Worm (Caenorhabditis elegans) whole organism, L3 larva: ENCODE data around the gene T02B11.6.
"Not testable (repeated sequence)": the region's sequence is repeated elsewhere in the genome, so short reads cannot be mapped to it uniquely, and the experiment has no call there.

Experiments
- ZK546.5 ChIP-seq: sonication (generic microtip); optimal IDR thresholded peaks from 2 replicates; lab custom pipeline; 2017; ENCODE audit warnings: missing biosample characterization, missing genetic modification characterization
- ceh-16 ChIP-seq: sonication (generic microtip); optimal IDR thresholded peaks from 2 replicates; lab custom pipeline; 2017; ENCODE audit warnings: missing biosample characterization, missing genetic modification characterization
- ceh-82 ChIP-seq: fragments of 150-350 bp; optimal IDR thresholded peaks from 2 replicates; lab custom pipeline; 2014; ENCODE audit warnings: missing biosample characterization, missing genetic modification characterization
- egl-27 ChIP-seq: sonication (generic microtip); optimal IDR thresholded peaks from 4 replicates; lab custom pipeline; 2017; ENCODE audit warnings: missing biosample characterization, missing genetic modification reagents, missing genetic modification characterization
- egl-5 ChIP-seq: fragments of 150-350 bp; optimal IDR thresholded peaks from 2 replicates; lab custom pipeline; 2017; ENCODE audit warnings: missing biosample characterization, missing genetic modification reagents, missing genetic modification characterization, inconsistent platforms
- elt-1 ChIP-seq: fragments of 150-350 bp; optimal IDR thresholded peaks from 2 replicates; lab custom pipeline; 2014; ENCODE audit warnings: missing biosample characterization, missing genetic modification characterization
- elt-3 ChIP-seq, 3 experiments: fragments of 150-350 bp in 1 of 3; sonication (generic microtip) in 2 of 3; optimal IDR thresholded peaks; 2 replicates in 2 of 3; 4 replicates in 1 of 3; lab custom pipeline; 2014 to 2017; ENCODE audit warnings: missing biosample characterization in 3 of 3, missing genetic modification characterization in 3 of 3
- eor-1 ChIP-seq, 2 experiments: fragments of 150-350 bp; optimal IDR thresholded peaks; 2 replicates each; lab custom pipeline; 2014 to 2018; ENCODE audit warnings: missing biosample characterization in 2 of 2, missing genetic modification characterization in 2 of 2
- fkh-10 ChIP-seq: sonication (generic microtip); optimal IDR thresholded peaks from 2 replicates; lab custom pipeline; 2017; ENCODE audit warnings: missing biosample characterization, missing genetic modification reagents, missing genetic modification characterization
- fkh-2 ChIP-seq: fragments of 150-350 bp; optimal IDR thresholded peaks from 2 replicates; lab custom pipeline; 2014; ENCODE audit warnings: missing biosample characterization, missing genetic modification reagents, missing genetic modification characterization
- lin-15B ChIP-seq: fragments of 150-350 bp; optimal IDR thresholded peaks from 2 replicates; lab custom pipeline; 2014; ENCODE audit warnings: missing biosample characterization, missing genetic modification characterization
- lsy-12 ChIP-seq: sonication (generic microtip); optimal IDR thresholded peaks from 2 replicates; lab custom pipeline; 2016; ENCODE audit warnings: mild to moderate bottlenecking, missing genetic modification characterization, missing compliant biosample characterization
- mml-1 ChIP-seq: fragments of 150-350 bp; sonication (generic microtip); optimal IDR thresholded peaks from 3 replicates; lab custom pipeline; 2014; ENCODE audit warnings: missing biosample characterization, missing genetic modification characterization
- nhr-11 ChIP-seq: fragments of 150-350 bp; optimal IDR thresholded peaks from 2 replicates; lab custom pipeline; 2014; ENCODE audit warnings: missing biosample characterization, missing genetic modification characterization
- nhr-25 ChIP-seq: sonication (generic microtip); optimal IDR thresholded peaks from 2 replicates; lab custom pipeline; 2017; ENCODE audit warnings: missing biosample characterization, missing genetic modification characterization
- nhr-28 ChIP-seq: fragments of 150-350 bp; optimal IDR thresholded peaks from 2 replicates; lab custom pipeline; 2014; ENCODE audit warnings: missing biosample characterization, missing genetic modification characterization
- nhr-43 ChIP-seq: sonication (generic microtip); optimal IDR thresholded peaks from 2 replicates; lab custom pipeline; 2016; ENCODE audit warnings: mild to moderate bottlenecking, missing genetic modification characterization, missing compliant biosample characterization; ENCODE audit not compliant: poor library complexity, severe bottlenecking
- nhr-67 ChIP-seq: fragments of 150-350 bp; optimal IDR thresholded peaks from 2 replicates; lab custom pipeline; 2014; ENCODE audit warnings: missing biosample characterization, missing genetic modification characterization
- nhr-76 ChIP-seq: fragments of 150-350 bp; sonication (generic microtip); optimal IDR thresholded peaks from 5 replicates; lab custom pipeline; 2014; ENCODE audit warnings: missing biosample characterization, missing genetic modification characterization
- pha-4 ChIP-seq: fragments of 150-350 bp; optimal IDR thresholded peaks from 2 replicates; lab custom pipeline; 2014; ENCODE audit warnings: missing biosample characterization, missing genetic modification reagents, missing genetic modification characterization
- pqm-1 ChIP-seq: fragments of 150-350 bp; optimal IDR thresholded peaks from 2 replicates; lab custom pipeline; 2017; ENCODE audit warnings: missing biosample characterization, missing genetic modification characterization, inconsistent platforms
- skn-1 ChIP-seq: fragments of 150-350 bp; optimal IDR thresholded peaks from 2 replicates; lab custom pipeline; 2014; ENCODE audit warnings: missing biosample characterization, missing genetic modification characterization
- unc-62 ChIP-seq: fragments of 150-350 bp; sonication (generic microtip); optimal IDR thresholded peaks from 4 replicates; lab custom pipeline; 2014; ENCODE audit warnings: missing biosample characterization, missing genetic modification reagents, missing genetic modification characterization
- zag-1 ChIP-seq: fragments of 150-350 bp; optimal IDR thresholded peaks from 2 replicates; lab custom pipeline; 2014; ENCODE audit warnings: missing biosample characterization, missing genetic modification characterization

Gene T02B11.6

DNA sequence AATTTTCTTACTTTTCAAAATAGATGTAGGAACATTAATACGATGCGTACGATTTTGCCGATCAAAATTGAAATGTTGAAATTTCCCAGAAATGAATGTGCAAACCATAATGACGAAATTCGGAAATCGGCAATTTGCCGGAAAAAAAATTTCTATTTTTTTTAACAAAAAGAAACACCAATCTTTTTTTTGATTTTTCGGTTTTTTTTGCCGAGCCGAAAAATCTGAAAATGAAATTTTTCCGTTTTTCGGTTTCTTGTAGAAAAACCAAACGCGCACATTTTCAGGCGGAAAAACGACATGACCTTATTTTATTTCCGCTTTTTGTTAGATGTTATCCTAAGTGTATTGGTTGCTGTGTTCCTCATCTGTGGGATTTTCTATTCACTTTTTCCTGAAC, 41.6 kb downstream of the T02B11.6 start, which contains the start of gene srbc-13:
Gene srbc-13, plus strand, starts transcription at position 301 of the 400 bp plus-strand sequence.
- TF ChIP-seq skn-1 (tag; lab: Kevin White, UChicago) (no peak), mml-1 (tag; lab: Kevin White, UChicago) (no peak), elt-3 (tag; optimal IDR thresholded peaks at IDR 0.05; lab: Kevin White, UChicago) (no peak), fkh-2 (tag; lab: Kevin White, UChicago) (no peak), nhr-76 (tag; lab: Kevin White, UChicago) (no peak), lin-15B (tag; lab: Kevin White, UChicago) (no peak), ceh-82 (tag; lab: Kevin White, UChicago) (no peak), pha-4 (no peak)

DNA sequence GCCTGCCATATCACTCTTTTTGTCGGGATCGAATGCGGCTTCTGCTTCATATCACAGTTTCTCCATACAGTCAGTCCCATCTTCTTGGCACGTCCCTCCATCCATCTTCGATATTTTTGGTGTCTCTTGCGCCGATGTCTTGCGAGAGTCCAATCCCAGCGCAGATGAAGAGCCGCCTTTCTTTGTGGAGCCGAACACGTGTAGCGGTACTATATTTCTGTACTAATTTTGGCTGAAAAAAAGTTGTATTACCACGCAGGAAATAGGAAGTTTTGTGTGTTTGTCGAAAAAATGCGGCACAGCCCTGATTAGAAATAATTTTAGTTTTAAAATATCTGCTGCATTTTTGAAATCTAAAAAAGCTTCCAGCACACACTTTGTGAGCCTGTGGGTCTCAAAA, 46.0 kb downstream of the T02B11.6 start, which contains the start of gene K09C6.8:
Gene K09C6.8, minus strand, starts transcription at position 101 of the 400 bp plus-strand sequence.
- TF ChIP-seq unc-62 (GFP tag; lab: Kevin White, UChicago); lsy-12 (tag; lab: Kevin White, UChicago); lin-15B (tag; lab: Kevin White, UChicago): not testable (repeated sequence)
- TF ChIP-seq, all 47 proteins: peak for 0; not testable (repeated sequence) for 47

DNA sequence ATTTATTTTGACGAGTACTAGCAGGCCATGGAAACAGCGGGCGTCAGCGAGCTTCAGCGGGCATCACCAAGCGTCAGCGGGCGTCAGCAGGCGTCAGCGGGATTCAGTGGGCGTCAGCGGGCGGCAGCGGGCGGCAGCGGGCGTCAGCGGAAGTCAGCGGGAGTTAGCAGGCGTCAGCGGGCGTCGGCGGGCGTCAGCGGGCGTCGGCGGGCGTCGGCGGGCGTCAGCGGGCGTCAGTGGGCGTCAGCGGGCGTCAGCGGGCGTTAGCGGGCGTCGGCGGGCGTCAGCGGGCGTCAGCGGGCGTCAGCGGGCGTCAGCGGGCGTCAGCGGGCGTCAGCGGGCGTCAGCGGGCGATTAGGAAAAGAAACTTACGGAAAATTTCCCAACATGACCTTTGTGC, 46.5 kb downstream of the T02B11.6 start:
- TF ChIP-seq nhr-25 (tag; lab: Kevin White, UChicago) (no peak), nhr-67 (tag; lab: Kevin White, UChicago) (no peak), fkh-10 (GFP tag; lab: Kevin White, UChicago) (no peak), nhr-76 (tag; lab: Kevin White, UChicago) (no peak), unc-62 (GFP tag; lab: Kevin White, UChicago) (no peak), elt-3 (tag; optimal IDR thresholded peaks at IDR 0.05; lab: Kevin White, UChicago) (no peak), nhr-43 (tag; lab: Kevin White, UChicago) (no peak), ZK546.5 (no peak), lin-15B (tag; lab: Kevin White, UChicago) (no peak), zag-1 (tag; lab: Kevin White, UChicago) (no peak), egl-27 (tag; lab: Kevin White, UChicago) (no peak), nhr-28 (tag; lab: Kevin White, UChicago) (no peak), egl-5 (tag; lab: Kevin White, UChicago) (no peak), lsy-12 (tag; lab: Kevin White, UChicago) (no peak), ceh-16 (tag; lab: Kevin White, UChicago) (no peak), nhr-11 (tag; lab: Kevin White, UChicago) (no peak), elt-1 (no peak), eor-1 (tag; optimal IDR thresholded peaks at IDR 0.05; lab: Kevin White, UChicago) (no peak)

DNA sequence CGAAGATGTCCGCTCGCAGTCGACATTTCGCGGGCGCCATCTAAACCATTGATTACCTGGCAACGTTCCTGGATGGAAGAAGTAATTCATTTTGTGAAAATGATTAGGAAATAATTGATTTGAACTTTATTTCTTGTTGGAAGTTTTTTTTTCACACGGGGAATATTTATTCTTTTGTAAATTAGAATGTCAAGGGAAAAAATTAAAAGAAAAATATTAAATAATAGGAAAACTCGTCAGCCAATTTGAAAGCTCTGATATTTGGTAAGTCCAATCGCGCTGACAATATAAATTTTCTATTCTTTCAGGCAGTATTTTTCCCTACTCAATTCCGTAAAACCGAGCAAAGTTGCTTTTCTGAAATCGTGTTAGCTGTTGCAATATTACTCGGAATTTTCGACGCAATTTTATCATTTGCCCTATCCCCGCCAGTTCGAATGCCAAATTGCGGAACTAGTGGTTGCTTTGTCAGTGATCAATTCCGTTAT, 50.1 kb downstream of the T02B11.6 start, which contains the start of the genes K09C6.7 and K09C6.10:
Gene K09C6.7, minus strand, starts transcription at position 101 of the 488 bp plus-strand sequence.
Gene K09C6.10, plus strand, starts transcription at position 438 of the 488 bp plus-strand sequence.
- TF ChIP-seq pqm-1 (tag; lab: Kevin White, UChicago); fkh-2 (tag; lab: Kevin White, UChicago); pha-4: not testable (repeated sequence)
